Worm (Caenorhabditis elegans) whole organism, young adult: ENCODE data around the gene npl-4.1.
A peak's percentile ranks its signal among the peaks of the same experiment; 100 is the strongest.

Source experiments
- B0019.2 ChIP-seq: fragments of 200-800 bp; sonication (Bioruptor generic); conservative IDR thresholded peaks from 2 replicates; pipeline ENCODE4 v1.3.6; 2022; ENCODE audit warnings: missing genetic modification reagents, missing genetic modification characterization, missing compliant biosample characterization
- B0261.1 ChIP-seq: sonication (generic microtip); optimal IDR thresholded peaks from 2 replicates; lab custom pipeline; 2016; ENCODE audit warnings: mild to moderate bottlenecking, missing genetic modification characterization, moderate library complexity, missing compliant biosample characterization
- F23B12.7 ChIP-seq: sonication (generic microtip); optimal IDR thresholded peaks from 2 replicates; lab custom pipeline; 2017; ENCODE audit warnings: missing genetic modification characterization, mild to moderate bottlenecking, missing compliant biosample characterization, antibody characterized with exemption, moderate library complexity; ENCODE audit not compliant: insufficient read depth
- F39B2.1 ChIP-seq: fragments of 200-800 bp; sonication (Bioruptor generic); IDR thresholded peaks from 2 replicates; pipeline ENCODE4 v1.3.6; 2022; ENCODE audit warnings: missing genetic modification reagents, missing genetic modification characterization, missing compliant biosample characterization
- K11D2.4 ChIP-seq: fragments of 200-800 bp; sonication (Bioruptor generic); IDR thresholded peaks from 2 replicates; pipeline ENCODE4 v1.3.6; 2022; ENCODE audit warnings: missing genetic modification reagents, missing genetic modification characterization, missing compliant biosample characterization
- Y53G8AR.9 ChIP-seq: fragments of 200-800 bp; sonication (Bioruptor generic); conservative IDR thresholded peaks from 2 replicates; pipeline ENCODE4 v1.3.6; 2022; ENCODE audit warnings: missing genetic modification reagents, missing genetic modification characterization, missing compliant biosample characterization
- Y67H2A.10 ChIP-seq: fragments of 200-800 bp; sonication (Bioruptor generic); conservative IDR thresholded peaks from 2 replicates; pipeline ENCODE4 v1.3.6; 2022; ENCODE audit warnings: missing genetic modification reagents, missing genetic modification characterization, missing compliant biosample characterization
- akir-1 ChIP-seq: fragments of 200-800 bp; sonication (Bioruptor generic); optimal IDR thresholded peaks from 2 replicates; lab custom pipeline; 2018; ENCODE audit warnings: mild to moderate bottlenecking, missing genetic modification characterization, moderate library complexity, missing compliant biosample characterization
- aptf-3 ChIP-seq: fragments of 200-800 bp; sonication (Bioruptor generic); IDR thresholded peaks from 2 replicates; pipeline ENCODE4 v1.3.6; 2022; ENCODE audit warnings: missing genetic modification characterization, missing compliant biosample characterization
- attf-3 ChIP-seq: fragments of 200-800 bp; sonication (Bioruptor generic); conservative IDR thresholded peaks from 2 replicates; pipeline ENCODE4 v1.3.6; 2022; ENCODE audit warnings: missing genetic modification reagents, missing genetic modification characterization, missing compliant biosample characterization
- attf-6 ChIP-seq: fragments of 200-800 bp; sonication (Bioruptor generic); IDR thresholded peaks from 2 replicates; pipeline ENCODE4 v1.3.6; 2022; ENCODE audit warnings: missing genetic modification reagents, missing genetic modification characterization, missing compliant biosample characterization
- bed-1 ChIP-seq: fragments of 200-800 bp; sonication (Bioruptor generic); IDR thresholded peaks from 2 replicates; pipeline ENCODE4 v1.3.6; 2022; ENCODE audit warnings: missing genetic modification reagents, missing genetic modification characterization, missing compliant biosample characterization
- ceh-27 ChIP-seq: fragments of 200-800 bp; sonication (Bioruptor generic); optimal IDR thresholded peaks from 2 replicates; lab custom pipeline; 2018; ENCODE audit warnings: mild to moderate bottlenecking, missing genetic modification characterization, moderate library complexity, missing compliant biosample characterization
- ceh-40 ChIP-seq: fragments of 200-800 bp; sonication (Bioruptor generic); IDR thresholded peaks from 2 replicates; pipeline ENCODE4 v1.3.6; 2022; ENCODE audit warnings: missing genetic modification characterization, missing compliant biosample characterization
- ceh-91 ChIP-seq: fragments of 200-800 bp; sonication (Bioruptor generic); IDR thresholded peaks from 2 replicates; pipeline ENCODE4 v1.3.6; 2022; ENCODE audit warnings: missing genetic modification reagents, missing genetic modification characterization, missing compliant biosample characterization
- chd-7 ChIP-seq: sonication (generic microtip); optimal IDR thresholded peaks from 2 replicates; lab custom pipeline; 2016; ENCODE audit warnings: mild to moderate bottlenecking, missing genetic modification characterization, moderate library complexity, missing compliant biosample characterization
- dox-1 ChIP-seq: fragments of 200-800 bp; sonication (Bioruptor generic); IDR thresholded peaks from 2 replicates; pipeline ENCODE4 v1.3.6; 2022; ENCODE audit warnings: missing genetic modification reagents, missing genetic modification characterization, missing compliant biosample characterization
- dpff-1 ChIP-seq: sonication (generic microtip); optimal IDR thresholded peaks from 2 replicates; lab custom pipeline; 2017; ENCODE audit warnings: mild to moderate bottlenecking, missing genetic modification characterization, missing compliant biosample characterization
- dpl-1 ChIP-seq: fragments of 150-350 bp; optimal IDR thresholded peaks from 2 replicates; lab custom pipeline; 2014; ENCODE audit warnings: missing biosample characterization, missing genetic modification reagents, missing genetic modification characterization
- efl-1 ChIP-seq: fragments of 150-350 bp; optimal IDR thresholded peaks from 2 replicates; lab custom pipeline; 2014; ENCODE audit warnings: missing biosample characterization, missing genetic modification reagents, missing genetic modification characterization
- gei-17 ChIP-seq: fragments of 200-800 bp; sonication (Bioruptor generic); optimal IDR thresholded peaks from 2 replicates; lab custom pipeline; 2018; ENCODE audit warnings: mild to moderate bottlenecking, missing genetic modification characterization, missing compliant biosample characterization
- him-1 ChIP-seq: sonication (generic microtip); optimal IDR thresholded peaks from 2 replicates; lab custom pipeline; 2016; ENCODE audit warnings: missing genotype, missing genetic modification reagents, missing genetic modification characterization, missing compliant biosample characterization
- mxl-1 ChIP-seq: sonication (generic microtip); optimal IDR thresholded peaks from 2 replicates; lab custom pipeline; 2016; ENCODE audit warnings: missing genetic modification characterization, missing compliant biosample characterization
- nfya-1 ChIP-seq: sonication (generic microtip); optimal IDR thresholded peaks from 2 replicates; lab custom pipeline; 2017; ENCODE audit warnings: antibody characterized with exemption, missing compliant biosample characterization, missing genetic modification characterization, borderline replicate concordance; ENCODE audit not compliant: insufficient read depth
- nfyb-1 ChIP-seq: fragments of 200-800 bp; sonication (Bioruptor generic); IDR thresholded peaks from 2 replicates; pipeline ENCODE4 v1.3.6; 2022; ENCODE audit warnings: missing genetic modification reagents, missing genetic modification characterization, missing compliant biosample characterization
- nhr-120 ChIP-seq: fragments of 200-800 bp; sonication (Bioruptor generic); IDR thresholded peaks from 2 replicates; pipeline ENCODE4 v1.3.6; 2022; ENCODE audit warnings: missing genetic modification characterization, missing compliant biosample characterization
- nhr-27 ChIP-seq: fragments of 200-800 bp; sonication (Bioruptor generic); optimal IDR thresholded peaks from 2 replicates; lab custom pipeline; 2018; ENCODE audit warnings: mild to moderate bottlenecking, missing genetic modification characterization, moderate library complexity, missing compliant biosample characterization
- nhr-90 ChIP-seq: sonication (generic microtip); optimal IDR thresholded peaks from 2 replicates; lab custom pipeline; 2016; ENCODE audit warnings: missing genotype, mild to moderate bottlenecking, missing genetic modification characterization, missing compliant biosample characterization
- pbrm-1 ChIP-seq: fragments of 200-800 bp; sonication (Bioruptor generic); IDR thresholded peaks from 2 replicates; pipeline ENCODE4 v1.3.6; 2022; ENCODE audit warnings: missing genetic modification reagents, missing genetic modification characterization, missing compliant biosample characterization
- rpc-1 ChIP-seq, 2 experiments: fragments of 150-350 bp in 1 of 2; sonication (generic microtip) in 1 of 2; optimal IDR thresholded peaks; 2 replicates each; lab custom pipeline; 2014 to 2018; ENCODE audit warnings: missing biosample characterization in 1 of 2, missing genetic modification characterization in 1 of 2, missing genetic modification reagents in 1 of 2, missing genotype in 1 of 2
- sea-2 ChIP-seq: fragments of 200-800 bp; sonication (Bioruptor generic); IDR thresholded peaks from 2 replicates; pipeline ENCODE4 v1.3.6; 2022; ENCODE audit warnings: missing genetic modification characterization, missing compliant biosample characterization
- tbp1 ChIP-seq: fragments of 200-800 bp; sonication (Bioruptor generic); optimal IDR thresholded peaks from 2 replicates; lab custom pipeline; 2018; ENCODE audit warnings: mild to moderate bottlenecking, missing genetic modification characterization, missing compliant biosample characterization

npl-4.1 gene

ce11 chrII:5661735-5662177 is 30.6 kb downstream of the npl-4.1 start (continued):
- no peak for TF ChIP-seq dpl-1 (GFP tag; lab: Kevin White, UChicago)
- peak; percentile 94 for TF ChIP-seq K11D2.4
- TF ChIP-seq aptf-3 = peak; percentile 99
- TF ChIP-seq, all 124 proteins: peak for 105

ce11 chrII:5663180-5663791 is 32.1 kb downstream of the npl-4.1 start:
- TF ChIP-seq Y67H2A.10 (GFP tag; lab: Robert Waterston, UW) (no peak), chd-7 (no peak), nhr-27 (tag; lab: Kevin White, UChicago) (no peak), rpc-1 (optimal IDR thresholded peaks at IDR 0.05; lab: Kevin White, UChicago) (no peak), rpc-1 (tag; optimal IDR thresholded peaks at IDR 0.05; lab: Kevin White, UChicago) (no peak), attf-6 (no peak), sea-2 (no peak), gei-17 (GFP tag; lab: Kevin White, UChicago) (no peak), attf-3 (GFP tag; lab: Robert Waterston, UW) (no peak), bed-1 (GFP tag; lab: Robert Waterston, UW) (no peak)

ce11 chrII:5665029-5665428 is 33.9 kb downstream of the npl-4.1 start, which contains the start of gene C25H3.15:
C25H3.15 (plus strand) TSS chrII:5665329.
- no peak for TF ChIP-seq dpff-1

ce11 chrII:5665991-5666390 is 34.8 kb downstream of the npl-4.1 start, which contains the start of gene C25H3.16:
C25H3.16 (plus strand) TSS chrII:5666291.
- TF ChIP-seq B0019.2 (GFP tag; lab: Robert Waterston, UW) (no peak), nfyb-1 (GFP tag; lab: Robert Waterston, UW) (no peak), him-1 (tag; lab: Kevin White, UChicago) (peak; percentile 74)

- no peak for TF ChIP-seq nfya-1 (tag; lab: Kevin White, UChicago)
- TF ChIP-seq F39B2.1 = no peak
- no peak for TF ChIP-seq akir-1
- TF ChIP-seq ceh-27 (GFP tag; lab: Kevin White, UChicago) = no peak
- TF ChIP-seq sea-2 = no peak
- peak; percentile 20 for TF ChIP-seq rpc-1 (optimal IDR thresholded peaks at IDR 0.05; lab: Kevin White, UChicago)
- TF ChIP-seq rpc-1 (tag; optimal IDR thresholded peaks at IDR 0.05; lab: Kevin White, UChicago) = peak; percentile 62
- TF ChIP-seq ceh-91 (GFP tag; lab: Robert Waterston, UW) = no peak
- TF ChIP-seq tbp1 (GFP tag; lab: Kevin White, UChicago) = peak; percentile 69
- no peak for TF ChIP-seq attf-6
- no peak for TF ChIP-seq Y67H2A.10 (GFP tag; lab: Robert Waterston, UW)
- peak; percentile 7 for TF ChIP-seq B0261.1
- TF ChIP-seq efl-1 (GFP tag; lab: Kevin White, UChicago) = no peak
- TF ChIP-seq F23B12.7 = no peak
Measured at ce11 chrII:5667540-5667939, 36.4 kb downstream of the npl-4.1 start.

- TF ChIP-seq nhr-90 (tag; lab: Kevin White, UChicago) = no peak
- no peak for TF ChIP-seq pbrm-1 (GFP tag; lab: Robert Waterston, UW)
- no peak for TF ChIP-seq ceh-40
- no peak for TF ChIP-seq gei-17 (GFP tag; lab: Kevin White, UChicago)
- TF ChIP-seq dox-1 (GFP tag; lab: Robert Waterston, UW) = no peak
- no peak for TF ChIP-seq nhr-120 (GFP tag; lab: Robert Waterston, UW)
- no peak for TF ChIP-seq Y53G8AR.9 (GFP tag; lab: Robert Waterston, UW)
- no peak for TF ChIP-seq mxl-1 (tag; lab: Kevin White, UChicago)
- TF ChIP-seq nfya-1 (tag; lab: Kevin White, UChicago) = no peak
Measured at ce11 chrII:5668830-5669229, 37.7 kb downstream of the npl-4.1 start, which contains the start of gene C25H3.7. C25H3.7 (minus strand) TSS chrII:5668930.
